Worm (Caenorhabditis elegans) whole organism, L3 larva: ENCODE results near the gene ceh-48.

Experiments
- R02D3.7 ChIP-seq: fragments of 150-350 bp; optimal IDR thresholded peaks from 2 replicates; lab custom pipeline; 2014; ENCODE audit warnings: missing biosample characterization, missing genetic modification characterization
- aly-2 ChIP-seq: fragments of 150-350 bp; optimal IDR thresholded peaks from 2 replicates; lab custom pipeline; 2014; ENCODE audit warnings: missing biosample characterization, missing genetic modification characterization
- ceh-82 ChIP-seq: fragments of 150-350 bp; optimal IDR thresholded peaks from 2 replicates; lab custom pipeline; 2014; ENCODE audit warnings: missing biosample characterization, missing genetic modification characterization
- egl-5 ChIP-seq: fragments of 150-350 bp; optimal IDR thresholded peaks from 2 replicates; lab custom pipeline; 2017; ENCODE audit warnings: missing biosample characterization, missing genetic modification reagents, missing genetic modification characterization, inconsistent platforms
- eor-1 ChIP-seq, 2 experiments: fragments of 150-350 bp; optimal IDR thresholded peaks; 2 replicates each; lab custom pipeline; 2014 to 2018; ENCODE audit warnings: missing biosample characterization in 2 of 2, missing genetic modification characterization in 2 of 2
- fkh-10 ChIP-seq: sonication (generic microtip); optimal IDR thresholded peaks from 2 replicates; lab custom pipeline; 2017; ENCODE audit warnings: missing biosample characterization, missing genetic modification reagents, missing genetic modification characterization
- fos-1 ChIP-seq: fragments of 150-350 bp; optimal IDR thresholded peaks from 2 replicates; lab custom pipeline; 2014; ENCODE audit warnings: missing biosample characterization, missing genetic modification characterization
- lin-39 ChIP-seq: fragments of 150-350 bp; optimal IDR thresholded peaks from 2 replicates; lab custom pipeline; 2018; ENCODE audit warnings: missing biosample characterization, missing genetic modification reagents, missing genetic modification characterization
- nhr-23 ChIP-seq: fragments of 150-350 bp; optimal IDR thresholded peaks from 2 replicates; lab custom pipeline; 2014; ENCODE audit warnings: missing biosample characterization, missing genetic modification reagents, missing genetic modification characterization
- nhr-237 ChIP-seq: fragments of 150-350 bp; optimal IDR thresholded peaks from 2 replicates; lab custom pipeline; 2014; ENCODE audit warnings: missing biosample characterization, missing genetic modification characterization
- nhr-77 ChIP-seq: fragments of 150-350 bp; optimal IDR thresholded peaks from 2 replicates; lab custom pipeline; 2014; ENCODE audit warnings: missing biosample characterization, missing genetic modification characterization
- skn-1 ChIP-seq: fragments of 150-350 bp; optimal IDR thresholded peaks from 2 replicates; lab custom pipeline; 2014; ENCODE audit warnings: missing biosample characterization, missing genetic modification characterization

ce11 chrIV:6811808-6812207, at the start of gene ceh-48:
- no peak for TF ChIP-seq nhr-237
- no peak for TF ChIP-seq R02D3.7 (tag; lab: Kevin White, UChicago)
- no peak for TF ChIP-seq aly-2 (tag; lab: Kevin White, UChicago)
- no peak for TF ChIP-seq skn-1 (tag; lab: Kevin White, UChicago)
- TF ChIP-seq nhr-23 (tag; lab: Kevin White, UChicago) = no peak
- no peak for TF ChIP-seq fkh-10
- TF ChIP-seq fos-1 (tag; lab: Kevin White, UChicago) = no peak
- no peak for TF ChIP-seq ceh-82
- no peak for TF ChIP-seq lin-39 (tag; lab: Kevin White, UChicago)
- TF ChIP-seq eor-1 (tag; optimal IDR thresholded peaks at IDR 0.05; lab: Kevin White, UChicago) = no peak
- no peak for TF ChIP-seq nhr-77 (tag; lab: Kevin White, UChicago)
- TF ChIP-seq egl-5 (tag; lab: Kevin White, UChicago) = no peak
